Worm (Caenorhabditis elegans): ENCODE data around the gene let-60.

DNA sequence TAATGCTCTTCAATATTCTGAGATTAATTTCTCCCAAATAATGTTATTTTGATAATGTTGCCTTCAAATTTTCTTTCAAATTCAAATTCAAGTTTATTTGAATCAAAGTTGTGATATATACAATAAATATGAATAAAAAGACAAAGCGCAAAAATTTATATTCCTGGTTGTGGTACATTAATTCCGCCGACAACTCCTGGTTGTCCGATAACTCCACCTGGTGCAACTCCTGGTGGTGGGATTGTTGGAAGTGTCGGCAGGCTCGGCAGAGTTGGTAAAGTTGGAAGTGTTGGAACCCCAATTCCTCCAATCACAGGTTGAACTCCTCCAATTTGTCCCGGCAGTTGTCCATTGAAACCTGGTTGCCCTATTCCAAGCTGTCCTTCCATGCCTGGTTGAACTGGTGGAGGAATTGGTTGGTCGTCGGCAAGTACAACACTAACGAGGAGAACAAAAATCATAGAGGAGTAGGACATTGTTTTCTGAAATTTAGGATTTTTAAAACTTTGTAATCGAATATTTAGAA is 47.3 kb upstream of the let-60 start, which contains the start of gene K01A6.7:
- TF ChIP-seq nhr-77 (tag; optimal IDR thresholded peaks at IDR 0.05) = no peak
- TF ChIP-seq ceh-82 (tag; optimal IDR thresholded peaks at IDR 0.05) = no peak
- TF ChIP-seq ZK546.5 (tag; optimal IDR thresholded peaks at IDR 0.05) = no peak
- no peak for TF ChIP-seq unc-62 (GFP tag; optimal IDR thresholded peaks at IDR 0.05)
- no peak for TF ChIP-seq nhr-11 (tag; optimal IDR thresholded peaks at IDR 0.05)
- no peak for TF ChIP-seq sea-2 (GFP tag; optimal IDR thresholded peaks at IDR 0.05)
- TF ChIP-seq unc-39 (tag; optimal IDR thresholded peaks at IDR 0.05) = no peak
- TF ChIP-seq elt-3 (tag; optimal IDR thresholded peaks at IDR 0.05) = no peak
